Worm (Caenorhabditis elegans) whole organism, L3 larva: ENCODE results near the gene M01H9.2.

Source experiments
- R02D3.7 ChIP-seq: fragments of 150-350 bp; optimal IDR thresholded peaks from 2 replicates; lab custom pipeline; 2014; ENCODE audit warnings: missing biosample characterization, missing genetic modification characterization
- ZK546.5 ChIP-seq: sonication (generic microtip); optimal IDR thresholded peaks from 2 replicates; lab custom pipeline; 2017; ENCODE audit warnings: missing biosample characterization, missing genetic modification characterization
- aly-2 ChIP-seq: fragments of 150-350 bp; optimal IDR thresholded peaks from 2 replicates; lab custom pipeline; 2014; ENCODE audit warnings: missing biosample characterization, missing genetic modification characterization
- ama-1 ChIP-seq: fragments of 150-350 bp; optimal IDR thresholded peaks from 2 replicates; lab custom pipeline; 2018
- ceh-16 ChIP-seq: sonication (generic microtip); optimal IDR thresholded peaks from 2 replicates; lab custom pipeline; 2017; ENCODE audit warnings: missing biosample characterization, missing genetic modification characterization
- ceh-28 ChIP-seq: fragments of 150-350 bp; optimal IDR thresholded peaks from 2 replicates; lab custom pipeline; 2014; ENCODE audit warnings: missing biosample characterization, missing genetic modification reagents, missing genetic modification characterization
- ceh-82 ChIP-seq: fragments of 150-350 bp; optimal IDR thresholded peaks from 2 replicates; lab custom pipeline; 2014; ENCODE audit warnings: missing biosample characterization, missing genetic modification characterization
- ceh-9 ChIP-seq: sonication (generic microtip); optimal IDR thresholded peaks from 2 replicates; lab custom pipeline; 2018; ENCODE audit warnings: missing biosample characterization, missing genetic modification characterization
- daf-12 ChIP-seq: fragments of 150-350 bp; optimal IDR thresholded peaks from 2 replicates; lab custom pipeline; 2014; ENCODE audit warnings: missing biosample characterization, missing genetic modification reagents, missing genetic modification characterization
- egl-27 ChIP-seq: sonication (generic microtip); optimal IDR thresholded peaks from 4 replicates; lab custom pipeline; 2017; ENCODE audit warnings: missing biosample characterization, missing genetic modification reagents, missing genetic modification characterization
- egl-5 ChIP-seq: fragments of 150-350 bp; optimal IDR thresholded peaks from 2 replicates; lab custom pipeline; 2017; ENCODE audit warnings: missing biosample characterization, missing genetic modification reagents, missing genetic modification characterization, inconsistent platforms
- elt-1 ChIP-seq: fragments of 150-350 bp; optimal IDR thresholded peaks from 2 replicates; lab custom pipeline; 2014; ENCODE audit warnings: missing biosample characterization, missing genetic modification characterization
- elt-2 ChIP-seq: sonication (generic microtip); optimal IDR thresholded peaks from 2 replicates; lab custom pipeline; 2016; ENCODE audit warnings: missing genetic modification reagents, mild to moderate bottlenecking, missing genetic modification characterization, missing compliant biosample characterization
- elt-3 ChIP-seq, 3 experiments: fragments of 150-350 bp in 1 of 3; sonication (generic microtip) in 2 of 3; optimal IDR thresholded peaks; 2 replicates in 2 of 3; 4 replicates in 1 of 3; lab custom pipeline; 2014 to 2017; ENCODE audit warnings: missing biosample characterization in 3 of 3, missing genetic modification characterization in 3 of 3
- eor-1 ChIP-seq, 2 experiments: fragments of 150-350 bp; optimal IDR thresholded peaks; 2 replicates each; lab custom pipeline; 2014 to 2018; ENCODE audit warnings: missing biosample characterization in 2 of 2, missing genetic modification characterization in 2 of 2
- fkh-10 ChIP-seq: sonication (generic microtip); optimal IDR thresholded peaks from 2 replicates; lab custom pipeline; 2017; ENCODE audit warnings: missing biosample characterization, missing genetic modification reagents, missing genetic modification characterization
- fkh-2 ChIP-seq: fragments of 150-350 bp; optimal IDR thresholded peaks from 2 replicates; lab custom pipeline; 2014; ENCODE audit warnings: missing biosample characterization, missing genetic modification reagents, missing genetic modification characterization
- fos-1 ChIP-seq: fragments of 150-350 bp; optimal IDR thresholded peaks from 2 replicates; lab custom pipeline; 2014; ENCODE audit warnings: missing biosample characterization, missing genetic modification characterization
- hmg-11 ChIP-seq: sonication (generic microtip); optimal IDR thresholded peaks from 2 replicates; lab custom pipeline; 2016; ENCODE audit warnings: missing genetic modification characterization, missing compliant biosample characterization
- jun-1 ChIP-seq: fragments of 150-350 bp; optimal IDR thresholded peaks from 2 replicates; lab custom pipeline; 2014; ENCODE audit warnings: missing biosample characterization, missing genetic modification reagents, missing genetic modification characterization
- lin-15B ChIP-seq: fragments of 150-350 bp; optimal IDR thresholded peaks from 2 replicates; lab custom pipeline; 2014; ENCODE audit warnings: missing biosample characterization, missing genetic modification characterization
- lin-39 ChIP-seq: fragments of 150-350 bp; optimal IDR thresholded peaks from 2 replicates; lab custom pipeline; 2018; ENCODE audit warnings: missing biosample characterization, missing genetic modification reagents, missing genetic modification characterization
- lsy-12 ChIP-seq: sonication (generic microtip); optimal IDR thresholded peaks from 2 replicates; lab custom pipeline; 2016; ENCODE audit warnings: mild to moderate bottlenecking, missing genetic modification characterization, missing compliant biosample characterization
- mdl-1 ChIP-seq: fragments of 150-350 bp; optimal IDR thresholded peaks from 2 replicates; lab custom pipeline; 2014; ENCODE audit warnings: missing biosample characterization, missing genetic modification characterization
- mml-1 ChIP-seq: fragments of 150-350 bp; sonication (generic microtip); optimal IDR thresholded peaks from 3 replicates; lab custom pipeline; 2014; ENCODE audit warnings: missing biosample characterization, missing genetic modification characterization
- nfya-1 ChIP-seq: sonication (generic microtip); optimal IDR thresholded peaks from 2 replicates; lab custom pipeline; 2017; ENCODE audit warnings: missing genetic modification characterization, mild to moderate bottlenecking, missing compliant biosample characterization, antibody characterized with exemption, moderate library complexity; ENCODE audit not compliant: insufficient read depth
- nhr-11 ChIP-seq: fragments of 150-350 bp; optimal IDR thresholded peaks from 2 replicates; lab custom pipeline; 2014; ENCODE audit warnings: missing biosample characterization, missing genetic modification characterization
- nhr-12 ChIP-seq: fragments of 150-350 bp; optimal IDR thresholded peaks from 2 replicates; lab custom pipeline; 2014; ENCODE audit warnings: missing biosample characterization, missing genetic modification characterization
- nhr-23 ChIP-seq: fragments of 150-350 bp; optimal IDR thresholded peaks from 2 replicates; lab custom pipeline; 2014; ENCODE audit warnings: missing biosample characterization, missing genetic modification reagents, missing genetic modification characterization
- nhr-237 ChIP-seq: fragments of 150-350 bp; optimal IDR thresholded peaks from 2 replicates; lab custom pipeline; 2014; ENCODE audit warnings: missing biosample characterization, missing genetic modification characterization
- nhr-25 ChIP-seq: sonication (generic microtip); optimal IDR thresholded peaks from 2 replicates; lab custom pipeline; 2017; ENCODE audit warnings: missing biosample characterization, missing genetic modification characterization
- nhr-28 ChIP-seq: fragments of 150-350 bp; optimal IDR thresholded peaks from 2 replicates; lab custom pipeline; 2014; ENCODE audit warnings: missing biosample characterization, missing genetic modification characterization
- nhr-43 ChIP-seq: sonication (generic microtip); optimal IDR thresholded peaks from 2 replicates; lab custom pipeline; 2016; ENCODE audit warnings: mild to moderate bottlenecking, missing genetic modification characterization, missing compliant biosample characterization; ENCODE audit not compliant: poor library complexity, severe bottlenecking
- nhr-67 ChIP-seq: fragments of 150-350 bp; optimal IDR thresholded peaks from 2 replicates; lab custom pipeline; 2014; ENCODE audit warnings: missing biosample characterization, missing genetic modification characterization
- nhr-76 ChIP-seq: fragments of 150-350 bp; sonication (generic microtip); optimal IDR thresholded peaks from 5 replicates; lab custom pipeline; 2014; ENCODE audit warnings: missing biosample characterization, missing genetic modification characterization
- nhr-77 ChIP-seq: fragments of 150-350 bp; optimal IDR thresholded peaks from 2 replicates; lab custom pipeline; 2014; ENCODE audit warnings: missing biosample characterization, missing genetic modification characterization
- pha-4 ChIP-seq: fragments of 150-350 bp; optimal IDR thresholded peaks from 2 replicates; lab custom pipeline; 2014; ENCODE audit warnings: missing biosample characterization, missing genetic modification reagents, missing genetic modification characterization
- pqm-1 ChIP-seq: fragments of 150-350 bp; optimal IDR thresholded peaks from 2 replicates; lab custom pipeline; 2017; ENCODE audit warnings: missing biosample characterization, missing genetic modification characterization, inconsistent platforms
- sea-2 ChIP-seq: fragments of 150-350 bp; sonication (generic microtip); optimal IDR thresholded peaks from 4 replicates; lab custom pipeline; 2014; ENCODE audit warnings: missing biosample characterization, missing genetic modification reagents, missing genetic modification characterization
- skn-1 ChIP-seq: fragments of 150-350 bp; optimal IDR thresholded peaks from 2 replicates; lab custom pipeline; 2014; ENCODE audit warnings: missing biosample characterization, missing genetic modification characterization
- snpc-4 ChIP-seq: fragments of 150-350 bp; optimal IDR thresholded peaks from 2 replicates; lab custom pipeline; 2014; ENCODE audit warnings: missing biosample characterization, missing genetic modification characterization
- tbx-2 ChIP-seq: sonication (generic microtip); optimal IDR thresholded peaks from 2 replicates; lab custom pipeline; 2016; ENCODE audit warnings: mild to moderate bottlenecking, missing genetic modification characterization, missing compliant biosample characterization
- unc-39 ChIP-seq: sonication (generic microtip); optimal IDR thresholded peaks from 4 replicates; lab custom pipeline; 2017; ENCODE audit warnings: missing biosample characterization, missing genetic modification characterization
- unc-62 ChIP-seq: fragments of 150-350 bp; sonication (generic microtip); optimal IDR thresholded peaks from 4 replicates; lab custom pipeline; 2014; ENCODE audit warnings: missing biosample characterization, missing genetic modification reagents, missing genetic modification characterization
- zag-1 ChIP-seq: fragments of 150-350 bp; optimal IDR thresholded peaks from 2 replicates; lab custom pipeline; 2014; ENCODE audit warnings: missing biosample characterization, missing genetic modification characterization
- ztf-11 ChIP-seq: fragments of 150-350 bp; optimal IDR thresholded peaks from 2 replicates; lab custom pipeline; 2014; ENCODE audit warnings: missing biosample characterization, missing genetic modification characterization
- ztf-4 ChIP-seq: fragments of 150-350 bp; optimal IDR thresholded peaks from 2 replicates; lab custom pipeline; 2014; ENCODE audit warnings: missing biosample characterization, missing genetic modification characterization

Gene M01H9.2

DNA sequence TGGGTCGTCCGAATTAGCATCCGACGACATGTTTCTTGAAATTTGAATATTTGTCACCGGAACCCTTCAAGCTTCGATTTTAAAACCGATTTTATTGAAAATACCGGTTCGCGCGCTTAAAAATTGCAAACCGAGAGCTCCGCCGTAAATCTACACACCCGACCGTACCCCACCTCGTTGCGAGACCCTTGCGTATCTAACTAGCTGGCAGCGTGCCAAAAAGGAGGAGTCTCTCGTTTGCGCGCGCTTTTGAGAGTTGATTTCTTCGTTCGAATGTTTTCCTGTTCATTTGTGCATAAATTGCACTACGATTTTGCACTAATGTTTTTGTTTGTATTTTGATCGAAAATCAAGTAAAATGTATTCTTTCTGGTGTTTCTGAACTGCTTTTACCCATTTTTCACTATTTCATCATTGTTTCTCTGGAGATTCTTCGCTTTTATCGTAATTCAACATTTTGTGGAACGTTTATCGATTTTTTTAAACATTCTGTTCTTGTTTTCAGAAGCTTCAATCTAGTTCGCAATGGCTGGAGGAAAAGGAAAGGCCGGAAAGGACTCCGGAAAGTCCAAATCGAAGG is 17.2 kb downstream of the M01H9.2 start, which contains the start of the genes wapl-1 and htz-1:
Gene wapl-1 (minus strand): TSS at position 30 of the 580 bp plus-strand sequence.
Gene htz-1 (plus strand): TSS at position 506 of the 580 bp plus-strand sequence.
- peak; percentile 69 for TF ChIP-seq fos-1
- peak; percentile 98 for TF ChIP-seq ZK546.5 (tag; lab: Kevin White, UChicago)
- peak; percentile 69 for TF ChIP-seq nhr-77 (tag; lab: Kevin White, UChicago)
- TF ChIP-seq ceh-9 (tag; lab: Kevin White, UChicago), result no peak
- TF ChIP-seq egl-5, result peak; percentile 24
- peak; percentile 83 for TF ChIP-seq elt-2 (tag; lab: Kevin White, UChicago)
- peak; percentile 99 for TF ChIP-seq R02D3.7 (tag; lab: Kevin White, UChicago)
- TF ChIP-seq sea-2 (GFP tag; lab: Kevin White, UChicago), result no peak
- TF ChIP-seq nhr-28, result no peak
- peak; percentile 99 for TF ChIP-seq lin-39 (tag; lab: Kevin White, UChicago)
- TF ChIP-seq nhr-25, result peak; percentile 98
- peak; percentile 55 for TF ChIP-seq skn-1 (tag; lab: Kevin White, UChicago)
- peak; percentile 63 for TF ChIP-seq ztf-4 (tag; lab: Kevin White, UChicago)
- TF ChIP-seq zag-1 (tag; lab: Kevin White, UChicago), result peak; percentile 42
- TF ChIP-seq eor-1 (tag; optimal IDR thresholded peaks at IDR 0.05; lab: Kevin White, UChicago), result no peak
- peak; percentile 88 for TF ChIP-seq snpc-4 (tag; lab: Kevin White, UChicago)
- TF ChIP-seq ceh-16 (tag; lab: Kevin White, UChicago), result no peak
- peak; percentile 94 for TF ChIP-seq lsy-12 (tag; lab: Kevin White, UChicago)
- peak; percentile 85 for TF ChIP-seq tbx-2
- TF ChIP-seq aly-2 (tag; lab: Kevin White, UChicago), result no peak
- peak; percentile 81 for TF ChIP-seq ceh-28 (tag; lab: Kevin White, UChicago)
- peak; percentile 97 for TF ChIP-seq lin-15B (tag; lab: Kevin White, UChicago)
- TF ChIP-seq pha-4 (tag; lab: Kevin White, UChicago), result peak; percentile 99
- peak; percentile 81 for TF ChIP-seq elt-1 (tag; lab: Kevin White, UChicago)
- peak; percentile 99 for TF ChIP-seq nfya-1 (tag; lab: Kevin White, UChicago)
- TF ChIP-seq nhr-43, result peak; percentile 88
- no peak for TF ChIP-seq nhr-12 (tag; lab: Kevin White, UChicago)
- TF ChIP-seq nhr-23 (tag; lab: Kevin White, UChicago), result peak; percentile 98
- no peak for TF ChIP-seq nhr-237
- TF ChIP-seq ceh-82, result peak; percentile 68
- TF ChIP-seq unc-62 (GFP tag; lab: Kevin White, UChicago), result no peak
- TF ChIP-seq fkh-2 (tag; lab: Kevin White, UChicago), result peak; percentile 26
- TF ChIP-seq nhr-11 (tag; lab: Kevin White, UChicago), result peak; percentile 75
- TF ChIP-seq fkh-10 (GFP tag; lab: Kevin White, UChicago), result peak; percentile 84
- TF ChIP-seq egl-27 (tag; lab: Kevin White, UChicago), result peak; percentile 76
- peak; percentile 49 for TF ChIP-seq mdl-1
- TF ChIP-seq mml-1, result no peak
- no peak for TF ChIP-seq unc-39 (tag; lab: Kevin White, UChicago)
- no peak for TF ChIP-seq nhr-76 (tag; lab: Kevin White, UChicago)
- no peak for TF ChIP-seq ztf-11
- TF ChIP-seq nhr-67 (tag; lab: Kevin White, UChicago), result no peak
- peak; percentile 92 for TF ChIP-seq jun-1 (tag; lab: Kevin White, UChicago)
- TF ChIP-seq ama-1 (lab: Kevin White, UChicago), result peak; percentile 79
- peak; percentile 42 for TF ChIP-seq daf-12 (tag; lab: Kevin White, UChicago)
- TF ChIP-seq pqm-1 (tag; lab: Kevin White, UChicago), result peak; percentile 69
- peak in 1 of 3 experiments; percentile 18 for TF ChIP-seq elt-3 (tag; optimal IDR thresholded peaks at IDR 0.05; lab: Kevin White, UChicago)
- peak; percentile 90 for TF ChIP-seq hmg-11 (tag; lab: Kevin White, UChicago)
